Worm (Caenorhabditis elegans) whole organism, L2 larva: ENCODE data around the gene smex-1.

Experiments used
- ZK546.5 ChIP-seq: sonication (generic microtip); optimal IDR thresholded peaks from 2 replicates; lab custom pipeline; 2017; ENCODE audit warnings: missing biosample characterization, missing genetic modification characterization
- dmd-4 ChIP-seq: sonication (generic microtip); optimal IDR thresholded peaks from 2 replicates; lab custom pipeline; 2017; ENCODE audit warnings: missing biosample characterization, missing genetic modification characterization

DNA sequence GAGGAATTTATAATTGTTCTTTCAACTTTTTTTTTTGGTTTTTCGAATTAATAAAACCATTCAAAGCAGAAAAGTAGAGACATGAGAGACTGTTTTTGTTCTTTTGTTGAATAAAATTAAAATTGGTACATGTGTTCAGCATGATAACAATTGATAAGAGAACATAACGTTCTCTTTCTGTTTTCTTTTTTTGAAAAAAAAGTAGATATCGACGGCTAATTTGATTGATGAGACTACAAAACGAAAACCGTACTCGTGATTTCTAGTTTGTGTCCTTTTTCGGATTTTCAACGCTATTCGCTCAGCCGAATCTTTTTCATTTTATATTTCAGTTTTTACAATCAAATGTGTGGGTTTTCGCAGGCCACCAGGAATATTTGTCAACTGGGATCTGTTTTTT is 49.7 kb upstream of the smex-1 start, which contains the start of gene C08D8.1:
- TF ChIP-seq dmd-4 (no peak), ZK546.5 (no peak)
